Fruit fly (Drosophila melanogaster): Measurements from ENCODE around the gene fzo.

- TF ChIP-seq cnc (optimal IDR thresholded peaks at IDR 0.05), result no peak
- TF ChIP-seq bab1 (GFP tag; optimal IDR thresholded peaks at IDR 0.05), result no peak
- no peak for TF ChIP-seq CG1620 (GFP tag; optimal IDR thresholded peaks at IDR 0.05)
Observed at dm6 chr3R:23179336-23179735, 24.5 kb downstream of the fzo start.

Measured in whole organism, adult.